Fruit fly (Drosophila melanogaster): ENCODE measurements around the gene CG42331.

Gene CG42331

DNA sequence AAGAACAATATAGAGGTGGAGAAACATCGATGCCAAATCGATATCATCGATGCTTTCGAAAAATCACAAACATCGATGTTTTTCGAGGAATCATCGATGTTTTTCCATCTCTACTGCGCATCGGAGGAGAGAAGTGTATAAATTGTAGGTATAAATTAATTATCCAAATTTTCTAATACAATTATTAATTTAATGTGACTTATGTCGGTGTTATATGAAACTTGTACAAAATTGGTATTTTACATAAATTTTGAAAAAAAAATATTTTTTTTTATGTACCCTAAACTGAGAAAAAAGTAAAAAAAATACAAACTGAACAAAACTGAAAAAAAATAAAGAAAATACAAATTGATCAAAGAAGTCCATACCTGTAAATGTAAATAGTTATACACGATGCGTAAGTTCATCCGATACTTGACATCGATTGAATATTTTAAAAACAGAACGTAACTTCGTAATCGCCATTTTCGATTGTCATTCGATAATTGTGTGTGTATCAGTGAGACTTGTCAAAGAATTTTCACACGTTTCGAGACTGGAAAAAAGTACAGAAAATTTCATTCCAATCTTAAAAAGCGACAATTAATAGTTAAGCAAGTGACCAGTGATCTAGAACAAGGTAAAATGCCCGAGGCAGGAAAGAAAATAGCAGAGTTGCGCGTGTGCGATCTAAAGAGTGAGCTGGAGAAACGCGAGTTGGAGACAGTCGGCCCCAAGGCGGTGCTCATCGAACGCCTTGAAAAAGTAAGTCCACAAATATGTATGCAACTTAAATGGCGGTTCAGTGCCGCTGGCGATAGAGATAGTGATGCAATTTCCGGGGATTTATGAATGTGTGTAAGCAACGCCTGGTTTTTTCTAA, 45.2 kb downstream of the CG42331 start, which contains the start of the genes CG5808 and Saf-B (continued):
- TF ChIP-seq CG10543 (GFP tag; optimal IDR thresholded peaks at IDR 0.05) (no peak), zfh1 (GFP tag; IDR thresholded peaks at IDR 0.05) (no peak), crol (GFP tag; IDR thresholded peaks at IDR 0.05) (no peak), CG18476 (GFP tag; optimal IDR thresholded peaks at IDR 0.05) (peak; percentile 59), Dad (GFP tag; optimal IDR thresholded peaks at IDR 0.05) (no peak), ase (GFP tag; IDR thresholded peaks at IDR 0.05) (no peak), sisA (GFP tag; IDR thresholded peaks at IDR 0.05) (0 out of 2 replicates have a peak, but pooled peaks have one; percentile 12), CG14667 (GFP tag; IDR thresholded peaks at IDR 0.05) (peak; percentile 38; the same call in 1 of the 2 replicates), Gug (GFP tag; IDR thresholded peaks at IDR 0.05) (no peak), Doc3 (GFP tag; IDR thresholded peaks at IDR 0.05; ENCODE audit: partially characterized antibody) (peak; percentile 79), CG8765 (GFP tag; IDR thresholded peaks at IDR 0.05) (no peak), CG13775 (GFP tag; optimal IDR thresholded peaks at IDR 0.05) (peak; percentile 61), CG32532 (GFP tag; IDR thresholded peaks at IDR 0.05) (peak; percentile 36), vvl (GFP tag; IDR thresholded peaks at IDR 0.05) (peak; percentile 68), grau (tag; optimal IDR thresholded peaks at IDR 0.05) (no peak), CG5245 (GFP tag; optimal IDR thresholded peaks at IDR 0.05) (peak; percentile 57), CG4360 (GFP tag; IDR thresholded peaks at IDR 0.05) (no peak), CG3726 (GFP tag; IDR thresholded peaks at IDR 0.05) (no peak), NK7.1 (GFP tag; optimal IDR thresholded peaks at IDR 0.05) (no peak), insv (GFP tag; optimal IDR thresholded peaks at IDR 0.05) (no peak), dimm (GFP tag; IDR thresholded peaks at IDR 0.05) (no peak), inv (GFP tag; IDR thresholded peaks at IDR 0.05; ENCODE audit: partially characterized antibody) (peak; percentile 75), cato (GFP tag; optimal IDR thresholded peaks at IDR 0.05; ENCODE audit: borderline replicate concordance) (no peak), CG1233 (GFP tag; optimal IDR thresholded peaks at IDR 0.05) (no peak), dpn (GFP tag; optimal IDR thresholded peaks at IDR 0.05) (peak in 1 of 2 experiments; percentile 32), Lhr (GFP tag; optimal IDR thresholded peaks at IDR 0.05) (peak; percentile 59), pfk (GFP tag; optimal IDR thresholded peaks at IDR 0.05) (no peak), CG13624 (GFP tag; optimal IDR thresholded peaks at IDR 0.05) (no peak), Sry-β (GFP tag; optimal IDR thresholded peaks at IDR 0.05) (peak; percentile 10), CG9727 (GFP tag; optimal IDR thresholded peaks at IDR 0.05) (peak; percentile 76), CG7987 (GFP tag; optimal IDR thresholded peaks at IDR 0.05) (no peak), ham (GFP tag; IDR thresholded peaks at IDR 0.05) (no peak), vnd (GFP tag; IDR thresholded peaks at IDR 0.05; ENCODE audit: partially characterized antibody) (peak; percentile 88), fd64A (GFP tag; optimal IDR thresholded peaks at IDR 0.05) (no peak), zf30C (GFP tag; optimal IDR thresholded peaks at IDR 0.05) (no peak), lov (optimal IDR thresholded peaks at IDR 0.05) (no peak), lov (GFP tag; IDR thresholded peaks at IDR 0.05) (no peak), abd-A (tag; optimal IDR thresholded peaks at IDR 0.05) (no peak), CG8944 (GFP tag; optimal IDR thresholded peaks at IDR 0.05) (no peak), Bdp1 (GFP tag; optimal IDR thresholded peaks at IDR 0.05) (no peak), maf-S (GFP tag; optimal IDR thresholded peaks at IDR 0.05) (no peak), YL-1 (GFP tag; optimal IDR thresholded peaks at IDR 0.05) (peak; percentile 49), Meics (GFP tag; optimal IDR thresholded peaks at IDR 0.05) (no peak), Hand (GFP tag; optimal IDR thresholded peaks at IDR 0.05) (no peak), CG31224 (GFP tag; IDR thresholded peaks at IDR 0.05) (peak; percentile 43; the same call in 1 of the 2 replicates), CG17568 (GFP tag; optimal IDR thresholded peaks at IDR 0.05) (no peak), lola (GFP tag; optimal IDR thresholded peaks at IDR 0.05) (peak in 1 of 3 experiments; percentile 60), ro (GFP tag; IDR thresholded peaks at IDR 0.05) (no peak), nerfin-1 (tag; optimal IDR thresholded peaks at IDR 0.05) (peak; percentile 49)
